Fruit fly (Drosophila melanogaster) whole organism, embryonic: ENCODE results near the gene CG3117.

Experiments
- Aef1 ChIP-seq: fragments of 200-800 bp; sonication (Bioruptor generic); IDR thresholded peaks from 3 replicates; pipeline ENCODE4 v1.3.6; 2022; ENCODE audit warnings: missing biosample characterization, missing genetic modification characterization
- Bgb ChIP-seq: fragments of 200-800 bp; sonication (Bioruptor generic); IDR thresholded peaks from 2 replicates; pipeline ENCODE4 v1.3.6; 2022; ENCODE audit warnings: missing biosample characterization, missing genetic modification characterization; ENCODE audit not compliant: partially characterized antibody
- C15 ChIP-seq: fragments of 200-800 bp; sonication (Bioruptor generic); IDR thresholded peaks from 3 replicates; pipeline ENCODE4 v1.3.6; 2022; ENCODE audit warnings: missing biosample characterization, missing genetic modification characterization
- CG10274 ChIP-seq: fragments of 200-800 bp; sonication (Bioruptor generic); optimal IDR thresholded peaks from 3 replicates; lab custom pipeline; 2017; ENCODE audit warnings: missing biosample characterization, mild to moderate bottlenecking, missing genetic modification characterization
- CG10431 ChIP-seq: fragments of 200-800 bp; sonication (Bioruptor generic); optimal IDR thresholded peaks from 3 replicates; lab custom pipeline; 2018; ENCODE audit warnings: missing biosample characterization, mild to moderate bottlenecking, missing genetic modification characterization
- CG10462 ChIP-seq: fragments of 200-800 bp; sonication (Bioruptor generic); optimal IDR thresholded peaks from 2 replicates; lab custom pipeline; 2016; ENCODE audit warnings: missing biosample characterization, missing genetic modification characterization
- CG12219 ChIP-seq: fragments of 200-800 bp; sonication (Bioruptor generic); optimal IDR thresholded peaks from 3 replicates; lab custom pipeline; 2018; ENCODE audit warnings: missing biosample characterization, mild to moderate bottlenecking, missing genetic modification characterization
- CG3065 ChIP-seq: fragments of 200-800 bp; sonication (Bioruptor generic); optimal IDR thresholded peaks from 2 replicates; lab custom pipeline; 2016; ENCODE audit warnings: missing biosample characterization, missing genetic modification characterization
- CG32532 ChIP-seq: fragments of 200-800 bp; sonication (Bioruptor generic); IDR thresholded peaks from 2 replicates; pipeline ENCODE4 v1.3.6; 2022; ENCODE audit warnings: missing biosample characterization, missing genetic modification characterization
- CG4360 ChIP-seq: fragments of 200-800 bp; sonication (Bioruptor generic); IDR thresholded peaks from 2 replicates; pipeline ENCODE4 v1.3.6; 2022; ENCODE audit warnings: missing biosample characterization, missing genetic modification characterization
- CG6689 ChIP-seq: fragments of 200-800 bp; sonication (Bioruptor generic); IDR thresholded peaks from 2 replicates; pipeline ENCODE4 v1.3.6; 2022; ENCODE audit warnings: missing biosample characterization, missing genetic modification characterization
- CG9609 ChIP-seq: fragments of 200-800 bp; sonication (Bioruptor generic); optimal IDR thresholded peaks from 3 replicates; lab custom pipeline; 2016; ENCODE audit warnings: missing biosample characterization, missing genetic modification characterization
- Eip74EF ChIP-seq, 2 experiments: fragments of 200-800 bp in 1 of 2; fragments of >200 bp in 1 of 2; sonication (Bioruptor generic) in 1 of 2; optimal IDR thresholded peaks; 2 replicates each; lab custom pipeline; 2017 to 2019; ENCODE audit warnings: missing biosample characterization in 2 of 2, missing genetic modification characterization in 2 of 2, mild to moderate bottlenecking in 1 of 2, moderate library complexity in 1 of 2
- Ets97D ChIP-seq: fragments of 200-800 bp; sonication (Bioruptor generic); optimal IDR thresholded peaks from 3 replicates; lab custom pipeline; 2016; ENCODE audit warnings: missing biosample characterization, missing genetic modification characterization
- Fer2 ChIP-seq: fragments of 200-800 bp; sonication (Bioruptor generic); optimal IDR thresholded peaks from 2 replicates; lab custom pipeline; 2018; ENCODE audit warnings: missing biosample characterization, mild to moderate bottlenecking, missing genetic modification characterization, moderate library complexity
- GATAe ChIP-seq: fragments of 200-800 bp; sonication (Bioruptor generic); conservative IDR thresholded peaks from 2 replicates; pipeline ENCODE4 v1.3.6; 2022; ENCODE audit warnings: missing biosample characterization, missing genetic modification characterization
- H2.0 ChIP-seq: fragments of 200-800 bp; sonication (Bioruptor generic); IDR thresholded peaks from 2 replicates; pipeline ENCODE4 v1.3.6; 2022; ENCODE audit warnings: missing biosample characterization, missing genetic modification characterization
- HLH3B ChIP-seq: fragments of 200-800 bp; sonication (Bioruptor generic); IDR thresholded peaks from 2 replicates; pipeline ENCODE4 v1.3.6; 2022; ENCODE audit warnings: missing biosample characterization, missing genetic modification characterization
- HLH54F ChIP-seq: fragments of 200-800 bp; sonication (Bioruptor generic); optimal IDR thresholded peaks from 3 replicates; lab custom pipeline; 2016; ENCODE audit warnings: missing biosample characterization, missing genetic modification characterization
- Hmr ChIP-seq: fragments of 200-800 bp; sonication (Bioruptor generic); optimal IDR thresholded peaks from 3 replicates; lab custom pipeline; 2017; ENCODE audit warnings: mild to moderate bottlenecking, missing biosample characterization, missing genetic modification reagents, missing genetic modification characterization
- Hsf ChIP-seq: fragments of 200-800 bp; sonication (Bioruptor generic); optimal IDR thresholded peaks from 3 replicates; lab custom pipeline; 2016; ENCODE audit warnings: missing biosample characterization, missing genetic modification characterization
- Lhr ChIP-seq: fragments of 200-800 bp; sonication (Bioruptor generic); optimal IDR thresholded peaks from 3 replicates; lab custom pipeline; 2017; ENCODE audit warnings: mild to moderate bottlenecking, missing biosample characterization, missing genetic modification reagents, missing genetic modification characterization
- Med ChIP-seq: fragments of 200-800 bp; sonication (Bioruptor generic); peaks from one replicate; lab custom pipeline; 2016; ENCODE audit warnings: missing biosample characterization, missing genetic modification characterization, mild to moderate bottlenecking, inconsistent platforms, moderate library complexity
- Mes4 ChIP-seq: fragments of 200-800 bp; sonication (Bioruptor generic); optimal IDR thresholded peaks from 2 replicates; lab custom pipeline; 2016; ENCODE audit warnings: missing biosample characterization, missing genetic modification characterization
- Nf-YA ChIP-seq: fragments of 200-800 bp; sonication (Bioruptor generic); IDR thresholded peaks from 2 replicates; pipeline ENCODE4 v1.3.6; 2022; ENCODE audit warnings: missing biosample characterization, missing genetic modification characterization
- NfI ChIP-seq: fragments of 200-800 bp; sonication (Bioruptor generic); optimal IDR thresholded peaks from 3 replicates; lab custom pipeline; 2018; ENCODE audit warnings: missing biosample characterization, mild to moderate bottlenecking, missing genetic modification characterization, moderate library complexity
- Pdp1 ChIP-seq, 2 experiments: fragments of 200-800 bp; sonication (Bioruptor generic); optimal IDR thresholded peaks; 3 replicates each; lab custom pipeline; 2016; ENCODE audit warnings: missing biosample characterization in 2 of 2, missing genetic modification characterization in 2 of 2, mild to moderate bottlenecking in 1 of 2, moderate library complexity in 1 of 2
- Sox100B ChIP-seq: fragments of 200-800 bp; sonication (Bioruptor generic); optimal IDR thresholded peaks from 3 replicates; lab custom pipeline; 2018; ENCODE audit warnings: missing biosample characterization, mild to moderate bottlenecking, missing genetic modification characterization
- TFAM ChIP-seq: fragments of 200-800 bp; sonication (Bioruptor generic); optimal IDR thresholded peaks from 2 replicates; lab custom pipeline; 2017; ENCODE audit warnings: missing biosample characterization, missing genetic modification characterization, inconsistent platforms
- ac ChIP-seq: fragments of 200-800 bp; sonication (Bioruptor generic); optimal IDR thresholded peaks from 3 replicates; lab custom pipeline; 2017; ENCODE audit warnings: missing biosample characterization, mild to moderate bottlenecking, missing genetic modification characterization
- aop ChIP-seq: fragments of 200-800 bp; sonication (Bioruptor generic); IDR thresholded peaks from 2 replicates; pipeline ENCODE4 v1.3.6; 2022; ENCODE audit warnings: missing biosample characterization, missing genetic modification characterization
- ara ChIP-seq: fragments of 200-800 bp; sonication (Bioruptor generic); IDR thresholded peaks from 2 replicates; pipeline ENCODE4 v1.3.6; 2022; ENCODE audit warnings: missing biosample characterization, missing genetic modification characterization
- bcd ChIP-seq: fragments of 200-800 bp; sonication (Bioruptor generic); optimal IDR thresholded peaks from 2 replicates; lab custom pipeline; 2017; ENCODE audit warnings: missing biosample characterization, mild to moderate bottlenecking, missing genetic modification characterization
- bsh ChIP-seq, 2 experiments: fragments of 200-800 bp; sonication (Bioruptor generic); optimal IDR thresholded peaks; 2 replicates each; lab custom pipeline; 2017 to 2018; ENCODE audit warnings: mild to moderate bottlenecking in 2 of 2, missing biosample characterization in 2 of 2, missing genetic modification characterization in 2 of 2, moderate library complexity in 1 of 2
- crp ChIP-seq, 2 experiments: fragments of 200-800 bp; sonication (Bioruptor generic); optimal IDR thresholded peaks; 2 replicates in 1 of 2; 3 replicates in 1 of 2; lab custom pipeline; 2017; ENCODE audit warnings: missing biosample characterization in 2 of 2, missing genetic modification characterization in 2 of 2, mild to moderate bottlenecking in 1 of 2, moderate library complexity in 1 of 2
- gfzf ChIP-seq: fragments of 200-800 bp; sonication (Bioruptor generic); optimal IDR thresholded peaks from 2 replicates; lab custom pipeline; 2016; ENCODE audit warnings: missing biosample characterization, mild to moderate bottlenecking, missing genetic modification characterization, moderate library complexity
- inv ChIP-seq: fragments of 200-800 bp; sonication (Bioruptor generic); IDR thresholded peaks from 2 replicates; pipeline ENCODE4 v1.3.6; 2022; ENCODE audit warnings: missing biosample characterization, missing genetic modification characterization; ENCODE audit not compliant: partially characterized antibody
- kay ChIP-seq: fragments of 200-800 bp; sonication (Bioruptor generic); optimal IDR thresholded peaks from 2 replicates; lab custom pipeline; 2016; ENCODE audit warnings: missing biosample characterization, missing genetic modification characterization
- nau ChIP-seq: fragments of 200-800 bp; sonication (Bioruptor generic); optimal IDR thresholded peaks from 3 replicates; lab custom pipeline; 2017; ENCODE audit warnings: missing biosample characterization, mild to moderate bottlenecking, missing genetic modification characterization, missing genetic modification reagents
- org-1 ChIP-seq: fragments of 200-800 bp; sonication (Bioruptor generic); optimal IDR thresholded peaks from 2 replicates; lab custom pipeline; 2017; ENCODE audit warnings: missing biosample characterization, missing genetic modification characterization
- phol ChIP-seq: fragments of 200-800 bp; sonication (Bioruptor generic); optimal IDR thresholded peaks from 3 replicates; lab custom pipeline; 2018; ENCODE audit warnings: missing biosample characterization, mild to moderate bottlenecking, missing genetic modification characterization, moderate library complexity
- psq ChIP-seq: fragments of 200-800 bp; sonication (Bioruptor generic); optimal IDR thresholded peaks from 2 replicates; lab custom pipeline; 2017; ENCODE audit warnings: missing biosample characterization, missing genetic modification characterization
- repo ChIP-seq: fragments of 200-800 bp; sonication (Bioruptor generic); optimal IDR thresholded peaks from 2 replicates; lab custom pipeline; 2016; ENCODE audit warnings: missing biosample characterization, missing genetic modification characterization
- row ChIP-seq: fragments of 200-800 bp; sonication (Bioruptor generic); IDR thresholded peaks from 3 replicates; pipeline ENCODE4 v1.3.6; 2022; ENCODE audit warnings: missing biosample characterization, missing genetic modification characterization
- slou ChIP-seq: fragments of 200-800 bp; sonication (Bioruptor generic); optimal IDR thresholded peaks from 3 replicates; lab custom pipeline; 2016; ENCODE audit warnings: missing biosample characterization, missing genetic modification characterization
- sob ChIP-seq: fragments of 200-800 bp; sonication (Bioruptor generic); IDR thresholded peaks from 2 replicates; pipeline ENCODE4 v1.3.6; 2022; ENCODE audit warnings: missing biosample characterization, missing genetic modification characterization
- tap ChIP-seq: fragments of 200-800 bp; optimal IDR thresholded peaks from 3 replicates; lab custom pipeline; 2019; ENCODE audit warnings: missing biosample characterization, mild to moderate bottlenecking, missing genetic modification characterization, moderate library complexity
- tup ChIP-seq: fragments of 200-800 bp; sonication (Bioruptor generic); optimal IDR thresholded peaks from 2 replicates; lab custom pipeline; 2016; ENCODE audit warnings: missing biosample characterization, mild to moderate bottlenecking, missing genetic modification characterization, moderate library complexity
- unpg ChIP-seq: fragments of 200-800 bp; sonication (Bioruptor generic); optimal IDR thresholded peaks from 3 replicates; lab custom pipeline; 2018; ENCODE audit warnings: missing biosample characterization, mild to moderate bottlenecking, missing genetic modification characterization, moderate library complexity
- yki ChIP-seq: fragments of >200 bp; optimal IDR thresholded peaks from 3 replicates; lab custom pipeline; 2018

CG3117 gene

DNA sequence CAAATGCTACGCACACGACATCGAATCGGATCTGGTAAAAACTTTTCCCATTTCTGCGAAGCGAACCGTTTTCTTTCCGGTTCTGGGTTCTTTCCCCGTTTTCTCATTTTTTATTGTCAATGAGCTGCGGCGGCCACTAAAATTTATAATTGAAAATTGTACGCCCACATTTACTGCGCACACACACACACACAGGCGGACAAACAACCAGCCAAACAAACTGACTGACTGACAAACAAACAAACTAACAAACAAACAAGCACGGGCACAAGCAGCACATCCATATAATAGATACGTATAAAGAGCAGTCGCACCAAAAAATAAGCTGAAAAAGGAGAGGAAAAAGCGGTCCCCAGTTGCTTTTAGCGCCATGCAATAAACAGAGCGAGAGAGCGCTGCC lies 44.2 kb upstream of the CG3117 start (continued):
- no peak for TF ChIP-seq slou (GFP tag; lab: Kevin White, UChicago)
- TF ChIP-seq CG4360 (GFP tag; lab: Robert Waterston, UW) = 0 out of 2 replicates have a peak, but pooled peaks have one; percentile 12
- no peak for TF ChIP-seq GATAe (GFP tag; lab: Robert Waterston, UW)
- no peak for TF ChIP-seq CG10431 (GFP tag; lab: Kevin White, UChicago)
- no peak for TF ChIP-seq bcd
- TF ChIP-seq Fer2 = no peak
- no peak for TF ChIP-seq gfzf
- TF ChIP-seq Pdp1 (GFP tag; optimal IDR thresholded peaks at IDR 0.05; lab: Kevin White, UChicago) = no peak

DNA sequence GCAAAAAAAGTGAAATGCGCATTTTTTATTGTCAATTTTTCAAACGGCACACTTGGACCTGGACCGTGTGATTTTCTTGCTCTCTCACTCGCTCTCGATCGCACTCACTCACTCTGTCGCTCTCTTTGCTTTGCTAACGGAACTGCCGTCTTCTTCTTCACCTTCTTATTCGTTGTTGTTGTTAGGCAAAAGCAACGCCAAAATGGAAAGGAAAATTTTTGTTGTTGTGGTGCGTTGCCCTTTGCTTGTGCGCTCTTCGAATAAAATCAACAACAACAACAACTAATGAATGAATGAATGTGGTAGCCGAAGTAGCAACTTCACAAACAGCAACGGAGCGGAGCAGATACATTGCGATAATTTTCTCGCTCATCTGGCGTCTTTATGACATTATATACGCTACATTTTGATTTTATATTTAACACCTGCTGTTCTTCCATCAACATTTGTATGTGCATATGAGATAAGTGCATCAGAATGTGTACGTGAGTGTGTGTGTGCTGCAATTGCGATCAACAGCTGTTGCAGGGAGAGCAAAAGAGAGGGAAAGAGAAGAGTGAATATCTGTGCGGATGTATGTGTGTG lies 41.9 kb upstream of the CG3117 start:
- TF ChIP-seq NfI (GFP tag; lab: Kevin White, UChicago) (no peak), Eip74EF (GFP tag; optimal IDR thresholded peaks at IDR 0.05; lab: Kevin White, UChicago) (no peak), Aef1 (peak; percentile 51), kay (GFP tag; lab: Kevin White, UChicago) (no peak), CG3065 (GFP tag; lab: Kevin White, UChicago) (no peak), CG6689 (GFP tag; lab: Robert Waterston, UW) (no peak), psq (GFP tag; lab: Kevin White, UChicago) (peak; percentile 30), CG32532 (GFP tag; lab: Robert Waterston, UW) (no peak), bsh (GFP tag; optimal IDR thresholded peaks at IDR 0.05; lab: Kevin White, UChicago) (no peak), CG12219 (GFP tag; lab: Kevin White, UChicago) (no peak), Nf-YA (GFP tag; lab: Robert Waterston, UW) (no peak), Bgb (GFP tag; lab: Robert Waterston, UW) (no peak), crp (GFP tag; optimal IDR thresholded peaks at IDR 0.05; lab: Kevin White, UChicago) (peak in 1 of 2 experiments; percentile 31), row (GFP tag; lab: Robert Waterston, UW) (no peak), Hsf (GFP tag; lab: Kevin White, UChicago) (no peak), Med (GFP tag; lab: Kevin White, UChicago) (peak; percentile 72), nau (GFP tag; lab: Kevin White, UChicago) (peak; percentile 24), HLH54F (GFP tag; lab: Kevin White, UChicago) (no peak), TFAM (GFP tag; lab: Kevin White, UChicago) (no peak), CG10431 (GFP tag; lab: Kevin White, UChicago) (no peak), HLH3B (GFP tag; lab: Robert Waterston, UW) (no peak), Sox100B (GFP tag; lab: Kevin White, UChicago) (no peak), repo (no peak), Lhr (GFP tag; lab: Kevin White, UChicago) (no peak), CG9609 (GFP tag; lab: Kevin White, UChicago) (no peak), org-1 (GFP tag; lab: Kevin White, UChicago) (no peak), C15 (GFP tag; lab: Robert Waterston, UW) (no peak), Ets97D (GFP tag; lab: Kevin White, UChicago) (no peak), tup (GFP tag; lab: Kevin White, UChicago) (no peak), tap (tag; lab: Kevin White, UChicago) (no peak), H2.0 (no peak), CG10274 (GFP tag; lab: Kevin White, UChicago) (no peak), sob (GFP tag; lab: Robert Waterston, UW) (no peak), yki (lab: Kevin White, UChicago) (no peak), Mes4 (no peak), aop (GFP tag; lab: Robert Waterston, UW) (no peak), CG10462 (no peak), phol (tag; lab: Kevin White, UChicago) (no peak), ara (no peak), inv (no peak), Hmr (GFP tag; lab: Kevin White, UChicago) (no peak), ac (peak; percentile 63), unpg (GFP tag; lab: Kevin White, UChicago) (no peak)
